Worm (Caenorhabditis elegans) whole organism, L3 larva: ENCODE results near the gene F52C6.4.

Experiments used
- R02D3.7 ChIP-seq: fragments of 150-350 bp; optimal IDR thresholded peaks from 2 replicates; lab custom pipeline; 2014; ENCODE audit warnings: missing biosample characterization, missing genetic modification characterization
- ama-1 ChIP-seq: fragments of 150-350 bp; optimal IDR thresholded peaks from 2 replicates; lab custom pipeline; 2018
- ceh-16 ChIP-seq: sonication (generic microtip); optimal IDR thresholded peaks from 2 replicates; lab custom pipeline; 2017; ENCODE audit warnings: missing biosample characterization, missing genetic modification characterization
- lin-15B ChIP-seq: fragments of 150-350 bp; optimal IDR thresholded peaks from 2 replicates; lab custom pipeline; 2014; ENCODE audit warnings: missing biosample characterization, missing genetic modification characterization
- mdl-1 ChIP-seq: fragments of 150-350 bp; optimal IDR thresholded peaks from 2 replicates; lab custom pipeline; 2014; ENCODE audit warnings: missing biosample characterization, missing genetic modification characterization
- nhr-11 ChIP-seq: fragments of 150-350 bp; optimal IDR thresholded peaks from 2 replicates; lab custom pipeline; 2014; ENCODE audit warnings: missing biosample characterization, missing genetic modification characterization
- nhr-12 ChIP-seq: fragments of 150-350 bp; optimal IDR thresholded peaks from 2 replicates; lab custom pipeline; 2014; ENCODE audit warnings: missing biosample characterization, missing genetic modification characterization
- nhr-23 ChIP-seq: fragments of 150-350 bp; optimal IDR thresholded peaks from 2 replicates; lab custom pipeline; 2014; ENCODE audit warnings: missing biosample characterization, missing genetic modification reagents, missing genetic modification characterization
- nhr-77 ChIP-seq: fragments of 150-350 bp; optimal IDR thresholded peaks from 2 replicates; lab custom pipeline; 2014; ENCODE audit warnings: missing biosample characterization, missing genetic modification characterization
- ztf-11 ChIP-seq: fragments of 150-350 bp; optimal IDR thresholded peaks from 2 replicates; lab custom pipeline; 2014; ENCODE audit warnings: missing biosample characterization, missing genetic modification characterization

DNA sequence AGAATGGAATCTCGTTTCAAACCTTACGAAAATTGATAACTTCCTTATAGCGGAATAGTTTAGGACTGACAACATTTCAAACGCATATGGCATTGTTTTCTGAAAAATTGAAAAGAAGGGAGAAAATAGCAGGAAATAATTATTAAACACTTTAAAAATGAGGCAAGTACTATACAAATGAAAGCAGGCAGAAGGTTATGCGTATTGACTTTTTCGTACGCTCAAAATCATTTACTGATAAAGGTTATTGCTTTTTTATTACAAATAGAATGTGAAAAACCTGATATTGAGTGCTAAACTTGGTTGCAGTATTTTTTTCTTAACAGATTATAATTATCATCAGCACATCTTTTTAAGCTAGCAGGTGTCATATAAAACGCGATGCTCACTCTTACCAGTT, 16.7 kb downstream of the F52C6.4 start, which contains the start of gene ZK250.13:
- TF ChIP-seq nhr-11 (tag; lab: Kevin White, UChicago) (no peak), R02D3.7 (tag; lab: Kevin White, UChicago) (no peak), mdl-1 (tag; lab: Kevin White, UChicago) (no peak), ztf-11 (no peak), nhr-23 (tag; lab: Kevin White, UChicago) (no peak), nhr-12 (tag; lab: Kevin White, UChicago) (no peak), lin-15B (tag; lab: Kevin White, UChicago) (no peak), ama-1 (lab: Kevin White, UChicago) (no peak), nhr-77 (tag; lab: Kevin White, UChicago) (no peak), ceh-16 (tag; lab: Kevin White, UChicago) (no peak)
